Worm (Caenorhabditis elegans): ENCODE measurements around the gene ran-1.
A peak's percentile ranks its signal among the peaks of the same experiment; 100 is the strongest.

ran-1 gene

ce11 chrIII:10706481-10706880, 41.0 kb downstream of the ran-1 start:
- TF ChIP-seq C34B4.2 (tag; optimal IDR thresholded peaks at IDR 0.05) (no peak), fkh-10 (GFP tag; optimal IDR thresholded peaks at IDR 0.05) (no peak), efl-3 (GFP tag; optimal IDR thresholded peaks at IDR 0.05) (no peak)

DNA sequence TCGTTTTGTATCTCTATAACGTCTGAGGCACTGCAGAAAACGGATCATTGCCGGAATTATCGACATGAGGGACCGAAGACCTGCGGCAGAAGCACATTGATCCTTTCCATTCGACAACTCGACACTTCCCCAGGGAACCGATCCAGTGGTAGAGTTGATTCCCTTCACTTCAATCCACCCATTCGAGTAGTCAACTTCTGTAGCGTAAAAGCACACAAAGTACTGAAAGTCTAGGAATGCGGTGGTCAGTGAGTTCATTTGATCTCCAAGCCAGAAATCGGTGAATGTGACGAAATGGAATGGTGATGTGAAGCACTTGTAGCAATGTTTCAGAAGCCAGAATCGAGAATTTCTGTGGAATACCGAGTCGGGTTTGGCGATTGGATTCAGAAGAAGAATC, 43.0 kb downstream of the ran-1 start:
- no peak for TF ChIP-seq efl-3 (GFP tag; optimal IDR thresholded peaks at IDR 0.05)
- no peak for TF ChIP-seq Y116A8C.19 (tag; optimal IDR thresholded peaks at IDR 0.05; ENCODE audit: borderline replicate concordance)
- TF ChIP-seq alr-1 (tag; optimal IDR thresholded peaks at IDR 0.05; ENCODE audit: borderline replicate concordance): no peak
- TF ChIP-seq dsc-1 (tag; optimal IDR thresholded peaks at IDR 0.05): no peak
- no peak for TF ChIP-seq ceh-8 (GFP tag; optimal IDR thresholded peaks at IDR 0.05)
- TF ChIP-seq nhr-71 (tag; optimal IDR thresholded peaks at IDR 0.05): no peak
- TF ChIP-seq nhr-77 (tag; optimal IDR thresholded peaks at IDR 0.05): no peak
- TF ChIP-seq pqm-1 (tag; optimal IDR thresholded peaks at IDR 0.05): no peak
- TF ChIP-seq nhr-11 (tag; optimal IDR thresholded peaks at IDR 0.05): no peak
- TF ChIP-seq rnt-1 (tag; optimal IDR thresholded peaks at IDR 0.05): no peak
- no peak for TF ChIP-seq unc-98 (GFP tag; IDR thresholded peaks at IDR 0.05)

DNA sequence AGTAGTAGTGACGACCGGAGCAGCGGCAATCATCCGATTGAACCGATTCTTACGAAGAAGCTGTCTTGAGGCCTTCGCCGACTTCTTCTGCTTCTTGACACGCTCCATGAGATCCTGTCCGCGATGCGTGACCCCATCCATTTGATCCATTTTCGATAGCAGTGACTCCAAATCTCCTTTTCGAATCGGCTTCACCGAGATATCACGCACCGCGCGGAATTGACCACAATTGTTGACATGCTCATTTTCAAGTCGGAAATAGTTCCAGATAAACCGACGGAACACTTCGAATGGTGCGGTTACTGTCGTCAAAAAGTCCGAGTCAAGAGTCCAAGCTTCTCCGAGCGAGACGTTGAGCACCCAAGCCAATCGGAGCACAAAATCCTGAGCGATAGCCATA, 43.7 kb downstream of the ran-1 start:
- TF ChIP-seq ceh-63 (GFP tag; optimal IDR thresholded peaks at IDR 0.05) (no peak), efl-1 (optimal IDR thresholded peaks at IDR 0.05) (no peak), efl-1 (GFP tag; optimal IDR thresholded peaks at IDR 0.05 in 1 of 2) (peak in 1 of 2 experiments; percentile 91)

- TF ChIP-seq fkh-8 (tag; optimal IDR thresholded peaks at IDR 0.05): no peak
- no peak for TF ChIP-seq swsn-7 (tag; optimal IDR thresholded peaks at IDR 0.05)
- no peak for TF ChIP-seq efl-1 (optimal IDR thresholded peaks at IDR 0.05)
- TF ChIP-seq efl-1 (GFP tag; optimal IDR thresholded peaks at IDR 0.05 in 1 of 2): no peak
- no peak for TF ChIP-seq zip-4 (GFP tag; optimal IDR thresholded peaks at IDR 0.05)
- TF ChIP-seq fkh-4 (tag; optimal IDR thresholded peaks at IDR 0.05; ENCODE audit: borderline replicate concordance): no peak
- no peak for TF ChIP-seq ceh-82 (tag; optimal IDR thresholded peaks at IDR 0.05)
- no peak for TF ChIP-seq unc-98 (GFP tag; IDR thresholded peaks at IDR 0.05)
- TF ChIP-seq pag-3 (tag; optimal IDR thresholded peaks at IDR 0.05; ENCODE audit: borderline replicate concordance, insufficient read depth): no peak
These were observed 44.7 kb downstream of the ran-1 start for ce11 chrIII:10702805-10703204.

DNA sequence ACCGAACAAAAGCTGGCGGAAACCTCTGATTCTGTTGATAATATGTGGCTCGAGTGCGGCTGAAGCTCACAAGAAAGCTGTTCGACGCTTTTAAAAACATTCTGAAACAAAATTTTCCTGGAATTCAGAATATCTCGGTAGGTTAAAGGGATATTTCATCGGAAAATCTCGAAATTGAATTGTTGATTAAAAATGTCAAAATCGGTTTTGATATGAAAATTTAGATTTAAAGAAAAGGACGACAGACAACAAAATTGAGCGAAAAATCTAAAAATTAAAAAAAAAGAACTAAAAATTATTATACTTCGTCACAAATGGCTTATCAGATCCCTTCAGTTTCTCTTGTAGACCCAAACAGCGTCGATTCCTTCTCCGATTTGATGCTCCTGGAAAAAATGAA, 47.1 kb downstream of the ran-1 start, which contains the start of gene Y39A1A.20:
Y39A1A.20 (minus strand) TSS at position 101 of the 400 bp plus-strand sequence.
- no peak for TF ChIP-seq nhr-20 (tag; optimal IDR thresholded peaks at IDR 0.05)
- TF ChIP-seq nhr-237 (tag; optimal IDR thresholded peaks at IDR 0.05): no peak
- no peak for TF ChIP-seq pag-3 (tag; optimal IDR thresholded peaks at IDR 0.05; ENCODE audit: borderline replicate concordance, insufficient read depth)
- TF ChIP-seq unc-86 (tag; optimal IDR thresholded peaks at IDR 0.05): no peak
- TF ChIP-seq fkh-10 (GFP tag; optimal IDR thresholded peaks at IDR 0.05): no peak
- TF ChIP-seq efl-3 (GFP tag; optimal IDR thresholded peaks at IDR 0.05): no peak
